Worm (Caenorhabditis elegans): ENCODE results near the gene ugt-47.

ugt-47 gene

DNA sequence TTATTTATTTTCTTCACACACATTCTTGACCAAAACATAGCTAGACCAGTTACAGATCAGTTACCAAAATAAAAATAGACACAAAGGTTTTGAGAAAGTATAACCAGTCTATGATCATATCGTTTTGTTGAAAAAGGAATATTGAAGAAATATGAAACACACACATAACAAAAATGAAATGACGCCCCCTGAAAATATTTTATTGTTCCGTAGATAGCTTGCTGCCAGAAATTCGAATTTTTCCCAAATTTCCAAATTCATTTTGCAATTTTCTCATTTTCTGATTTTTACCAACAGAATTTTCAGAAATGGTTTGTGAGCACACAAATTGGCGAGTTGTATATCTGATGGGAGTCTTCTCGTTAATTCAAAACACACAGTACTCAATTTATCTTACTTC is 23.0 kb downstream of the ugt-47 start, which contains the start of gene F57A8.7:
F57A8.7 (plus strand) TSS at position 301 of the 400 bp plus-strand sequence.
- TF ChIP-seq eor-1 (tag; optimal IDR thresholded peaks at IDR 0.05) = no peak
- no peak for TF ChIP-seq elt-2 (tag; optimal IDR thresholded peaks at IDR 0.05)
- no peak for TF ChIP-seq nhr-76 (tag; optimal IDR thresholded peaks at IDR 0.05)
- TF ChIP-seq snpc-4 (tag; optimal IDR thresholded peaks at IDR 0.05) = no peak
- no peak for TF ChIP-seq nhr-77 (tag; optimal IDR thresholded peaks at IDR 0.05)
- TF ChIP-seq mml-1 (tag; optimal IDR thresholded peaks at IDR 0.05) = no peak
- TF ChIP-seq nhr-23 (tag; optimal IDR thresholded peaks at IDR 0.05) = no peak
- no peak for TF ChIP-seq sea-2 (GFP tag; optimal IDR thresholded peaks at IDR 0.05)

ce11 chrV:10073793-10074192 is 24.6 kb downstream of the ugt-47 start, which contains the start of gene F57A8.6:
Gene F57A8.6, minus strand, starts transcription at chrV:10073893.
- no peak for TF ChIP-seq fkh-10 (GFP tag; optimal IDR thresholded peaks at IDR 0.05)
- peak; percentile 46 for TF ChIP-seq nhr-76 (tag; optimal IDR thresholded peaks at IDR 0.05)

- no peak for TF ChIP-seq tbx-2 (tag; optimal IDR thresholded peaks at IDR 0.05)
- no peak for TF ChIP-seq eor-1 (tag; optimal IDR thresholded peaks at IDR 0.05)
- no peak for TF ChIP-seq elt-1 (tag; optimal IDR thresholded peaks at IDR 0.05)
Observed at ce11 chrV:10072721-10073120, 25.7 kb downstream of the ugt-47 start.

ce11 chrV:10070541-10070940 is 27.9 kb downstream of the ugt-47 start, which contains the start of gene nhr-192:
Gene nhr-192, minus strand, starts transcription at chrV:10070641.
- TF ChIP-seq ZK546.5 (tag; optimal IDR thresholded peaks at IDR 0.05) = no peak
- TF ChIP-seq mdl-1 (tag; optimal IDR thresholded peaks at IDR 0.05) = no peak
- TF ChIP-seq mml-1 (tag; optimal IDR thresholded peaks at IDR 0.05) = no peak
- TF ChIP-seq sea-2 (GFP tag; optimal IDR thresholded peaks at IDR 0.05) = no peak
- TF ChIP-seq nhr-43 (tag; optimal IDR thresholded peaks at IDR 0.05; ENCODE audit: poor library complexity, severe bottlenecking) = no peak
- no peak for TF ChIP-seq daf-12 (tag; optimal IDR thresholded peaks at IDR 0.05)
- no peak for TF ChIP-seq lsy-12 (tag; optimal IDR thresholded peaks at IDR 0.05)
- no peak for TF ChIP-seq lin-39 (tag; optimal IDR thresholded peaks at IDR 0.05)
- no peak for TF ChIP-seq ceh-28 (tag; optimal IDR thresholded peaks at IDR 0.05)
- no peak for TF ChIP-seq unc-62 (GFP tag; optimal IDR thresholded peaks at IDR 0.05)
- no peak for TF ChIP-seq tbx-2 (tag; optimal IDR thresholded peaks at IDR 0.05)
- TF ChIP-seq snpc-4 (tag; optimal IDR thresholded peaks at IDR 0.05) = no peak
- no peak for TF ChIP-seq fkh-2 (tag; optimal IDR thresholded peaks at IDR 0.05)

DNA sequence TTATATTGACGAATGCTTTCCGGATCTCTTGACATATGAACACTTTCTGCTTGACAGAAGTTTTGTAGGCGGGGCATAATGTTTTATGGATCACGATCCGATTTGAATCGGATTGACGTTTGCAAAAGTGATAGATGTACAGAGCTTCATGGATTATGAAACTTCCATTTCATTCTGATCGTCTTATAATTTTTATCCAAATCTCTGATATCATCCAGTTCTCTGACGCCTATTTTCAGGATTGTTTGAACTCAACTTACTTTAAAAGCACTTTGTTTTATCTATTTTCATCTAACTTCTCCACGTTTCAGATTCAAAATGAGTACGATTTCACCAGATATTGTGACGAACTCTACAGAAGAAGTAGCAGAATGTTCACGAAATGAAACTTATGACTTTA is 31.6 kb downstream of the ugt-47 start, which contains the start of gene npr-39:
npr-39 (plus strand) TSS at position 301 of the 400 bp plus-strand sequence.
- TF ChIP-seq nhr-43 (tag; optimal IDR thresholded peaks at IDR 0.05; ENCODE audit: poor library complexity, severe bottlenecking) = no peak
- TF ChIP-seq nhr-76 (tag; optimal IDR thresholded peaks at IDR 0.05) = peak; percentile 43

ce11 chrV:10065679-10066078 is 32.7 kb downstream of the ugt-47 start:
- TF ChIP-seq ceh-9 (tag; optimal IDR thresholded peaks at IDR 0.05) = no peak
- TF ChIP-seq daf-12 (tag; optimal IDR thresholded peaks at IDR 0.05) = no peak
- no peak for TF ChIP-seq ZK546.5 (tag; optimal IDR thresholded peaks at IDR 0.05)
- TF ChIP-seq ceh-28 (tag; optimal IDR thresholded peaks at IDR 0.05) = no peak
- TF ChIP-seq fkh-10 (GFP tag; optimal IDR thresholded peaks at IDR 0.05) = no peak
- TF ChIP-seq unc-39 (tag; optimal IDR thresholded peaks at IDR 0.05) = no peak
- no peak for TF ChIP-seq ztf-11 (tag; optimal IDR thresholded peaks at IDR 0.05)
- no peak for TF ChIP-seq nhr-25 (tag; optimal IDR thresholded peaks at IDR 0.05)
- TF ChIP-seq nhr-77 (tag; optimal IDR thresholded peaks at IDR 0.05) = no peak
- no peak for TF ChIP-seq elt-1 (tag; optimal IDR thresholded peaks at IDR 0.05)
- no peak for TF ChIP-seq skn-1 (tag; optimal IDR thresholded peaks at IDR 0.05)
- TF ChIP-seq unc-62 (GFP tag; optimal IDR thresholded peaks at IDR 0.05) = no peak
- TF ChIP-seq tbx-2 (tag; optimal IDR thresholded peaks at IDR 0.05) = no peak
- no peak for TF ChIP-seq R02D3.7 (tag; optimal IDR thresholded peaks at IDR 0.05)
- TF ChIP-seq nhr-28 (tag; optimal IDR thresholded peaks at IDR 0.05) = no peak
- no peak for TF ChIP-seq elt-3 (tag; optimal IDR thresholded peaks at IDR 0.05)
- no peak for TF ChIP-seq elt-2 (tag; optimal IDR thresholded peaks at IDR 0.05)
- no peak for TF ChIP-seq mml-1 (tag; optimal IDR thresholded peaks at IDR 0.05)

- no peak for TF ChIP-seq R02D3.7 (tag; optimal IDR thresholded peaks at IDR 0.05)
Observed at ce11 chrV:10064221-10064620, 34.2 kb downstream of the ugt-47 start, which contains the start of gene fipr-13. Gene fipr-13, plus strand, starts transcription at chrV:10064521.

All from whole organism, L3 larva.